Worm (Caenorhabditis elegans): Measurements from ENCODE around the gene ubxn-2.

ce11 chrIV:2753541-2753940 is 27.9 kb upstream of the ubxn-2 start:
- no peak for TF ChIP-seq F16B12.6 (tag; optimal IDR thresholded peaks at IDR 0.05)
- no peak for TF ChIP-seq nhr-237 (tag; optimal IDR thresholded peaks at IDR 0.05)
- no peak for TF ChIP-seq swsn-7 (tag; optimal IDR thresholded peaks at IDR 0.05)
- no peak for TF ChIP-seq hlh-17 (GFP tag; optimal IDR thresholded peaks at IDR 0.05; ENCODE audit: borderline replicate concordance)
- TF ChIP-seq mef-2 (tag; optimal IDR thresholded peaks at IDR 0.05) = no peak
- TF ChIP-seq nhr-28 (tag; optimal IDR thresholded peaks at IDR 0.05) = no peak
- TF ChIP-seq jun-1 (tag; optimal IDR thresholded peaks at IDR 0.05) = no peak
- no peak for TF ChIP-seq ama-1 (optimal IDR thresholded peaks at IDR 0.05)
- no peak for TF ChIP-seq egl-13 (tag; optimal IDR thresholded peaks at IDR 0.05)
- no peak for TF ChIP-seq unc-62 (GFP tag; optimal IDR thresholded peaks at IDR 0.05)
- TF ChIP-seq ces-1 (GFP tag; optimal IDR thresholded peaks at IDR 0.05) = no peak

All from whole organism, L1 larva.